Fruit fly (Drosophila melanogaster): ENCODE measurements around the gene Reps.

The Reps gene

DNA sequence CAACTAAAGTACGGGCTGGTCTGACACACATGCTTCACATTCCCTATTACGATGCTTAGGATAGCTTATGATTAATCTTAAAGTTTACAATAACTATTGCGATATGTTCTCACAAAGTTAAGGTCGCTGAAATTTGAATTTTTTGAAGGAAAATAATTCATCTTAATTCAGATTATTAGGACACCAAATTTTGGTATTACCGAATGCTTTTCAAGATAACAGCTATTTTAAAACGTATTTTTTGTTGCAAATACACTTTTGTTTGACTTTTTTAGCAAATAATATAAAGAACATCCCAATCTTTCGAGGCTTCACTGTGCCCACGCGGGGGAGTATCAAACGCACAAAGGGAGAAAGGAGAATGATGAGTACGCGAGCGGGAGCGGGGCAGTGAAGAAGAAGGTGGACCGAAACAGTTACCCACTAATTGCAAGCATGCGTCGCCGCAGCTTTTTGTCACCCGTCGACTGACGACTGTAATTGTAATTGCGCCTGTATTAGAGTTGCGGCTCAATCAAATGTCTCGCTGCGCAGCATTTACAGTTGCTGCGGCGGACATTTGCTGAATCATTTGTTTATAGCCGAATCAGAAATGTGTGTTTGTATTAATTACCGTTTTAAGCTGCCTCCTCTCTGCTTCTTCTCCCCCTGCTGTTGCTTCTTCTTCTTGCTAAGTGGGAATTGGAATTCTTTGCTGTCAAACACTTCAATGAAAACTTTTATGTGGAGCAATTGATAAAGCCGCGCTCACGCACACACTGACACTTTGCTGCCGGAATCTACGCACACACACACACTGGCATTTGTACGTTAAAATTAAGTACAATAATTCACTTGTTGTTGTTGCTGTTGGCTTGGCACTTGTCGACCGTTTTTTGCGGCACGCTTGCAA is 40.3 kb downstream of the Reps start (continued):
- TF ChIP-seq CG33557 (GFP tag; optimal IDR thresholded peaks at IDR 0.05) = no peak
- TF ChIP-seq CG4424 (GFP tag; optimal IDR thresholded peaks at IDR 0.05) = no peak
- no peak for TF ChIP-seq CG18476 (GFP tag; optimal IDR thresholded peaks at IDR 0.05)
- TF ChIP-seq CG8388 (GFP tag; optimal IDR thresholded peaks at IDR 0.05) = no peak
- TF ChIP-seq tgo (GFP tag; IDR thresholded peaks at IDR 0.05) = no peak
- no peak for TF ChIP-seq Doc2 (GFP tag; IDR thresholded peaks at IDR 0.05)
- no peak for TF ChIP-seq CG32767 (GFP tag; IDR thresholded peaks at IDR 0.05)
- no peak for TF ChIP-seq nau (GFP tag; optimal IDR thresholded peaks at IDR 0.05)
- 0 out of 3 replicates have a peak, but pooled peaks have one; percentile 28 for TF ChIP-seq H15 (GFP tag; IDR thresholded peaks at IDR 0.05)
- no peak for TF ChIP-seq CG14965 (GFP tag; optimal IDR thresholded peaks at IDR 0.05; ENCODE audit: borderline replicate concordance)
- no peak for TF ChIP-seq CG17359 (tag; optimal IDR thresholded peaks at IDR 0.05)
- TF ChIP-seq grn (GFP tag; optimal IDR thresholded peaks at IDR 0.05) = no peak
- no peak for TF ChIP-seq Hr78 (GFP tag; optimal IDR thresholded peaks at IDR 0.05)
- no peak for TF ChIP-seq Neu2 (GFP tag; optimal IDR thresholded peaks at IDR 0.05; ENCODE audit: borderline replicate concordance)
- no peak for TF ChIP-seq CG10209 (GFP tag; optimal IDR thresholded peaks at IDR 0.05)
- no peak for TF ChIP-seq ERR (GFP tag; optimal IDR thresholded peaks at IDR 0.05)
- no peak for TF ChIP-seq CG12659 (GFP tag; optimal IDR thresholded peaks at IDR 0.05)
- TF ChIP-seq CG3281 (GFP tag; optimal IDR thresholded peaks at IDR 0.05) = peak; percentile 34
- no peak for TF ChIP-seq Oaz (GFP tag; IDR thresholded peaks at IDR 0.05)
- no peak for TF ChIP-seq Taf1 (GFP tag; IDR thresholded peaks at IDR 0.05)
- TF ChIP-seq CG1603 (tag; optimal IDR thresholded peaks at IDR 0.05) = no peak
- TF ChIP-seq lov (optimal IDR thresholded peaks at IDR 0.05) = no peak
- TF ChIP-seq lov (GFP tag; IDR thresholded peaks at IDR 0.05) = no peak
- no peak for TF ChIP-seq CG17612 (GFP tag; IDR thresholded peaks at IDR 0.05)
- no peak for TF ChIP-seq CG11093 (GFP tag; IDR thresholded peaks at IDR 0.05)
- no peak for TF ChIP-seq vfl (GFP tag; optimal IDR thresholded peaks at IDR 0.05)
- TF ChIP-seq MBD-R2 (GFP tag; IDR thresholded peaks at IDR 0.05) = no peak
- TF ChIP-seq ato (GFP tag; IDR thresholded peaks at IDR 0.05; ENCODE audit: partially characterized antibody) = no peak
- TF ChIP-seq CG10959 (GFP tag; IDR thresholded peaks at IDR 0.05) = no peak
- TF ChIP-seq sr (GFP tag; IDR thresholded peaks at IDR 0.05) = no peak
- TF ChIP-seq so (GFP tag; IDR thresholded peaks at IDR 0.05) = no peak
- no peak for TF ChIP-seq CG1529 (GFP tag; optimal IDR thresholded peaks at IDR 0.05)
- no peak for TF ChIP-seq Elba2 (GFP tag; optimal IDR thresholded peaks at IDR 0.05)
- TF ChIP-seq Mad (GFP tag; optimal IDR thresholded peaks at IDR 0.05) = no peak
- no peak for TF ChIP-seq CG4707 (GFP tag; optimal IDR thresholded peaks at IDR 0.05)
- TF ChIP-seq Mes4 (GFP tag; optimal IDR thresholded peaks at IDR 0.05) = no peak
- no peak for TF ChIP-seq Eip74EF (GFP tag; optimal IDR thresholded peaks at IDR 0.05)
- no peak for TF ChIP-seq HHEX (GFP tag; optimal IDR thresholded peaks at IDR 0.05)
- TF ChIP-seq hb (GFP tag; IDR thresholded peaks at IDR 0.05; ENCODE audit: partially characterized antibody) = no peak
- no peak for TF ChIP-seq NFAT (GFP tag; IDR thresholded peaks at IDR 0.05)
- no peak for TF ChIP-seq eyg (GFP tag; optimal IDR thresholded peaks at IDR 0.05)
- no peak for TF ChIP-seq run (tag; optimal IDR thresholded peaks at IDR 0.05)
- no peak for TF ChIP-seq CG6791 (GFP tag; IDR thresholded peaks at IDR 0.05; ENCODE audit: partially characterized antibody)
- no peak for TF ChIP-seq CG8359 (GFP tag; optimal IDR thresholded peaks at IDR 0.05; ENCODE audit: borderline replicate concordance)
- no peak for TF ChIP-seq Atf6 (GFP tag; IDR thresholded peaks at IDR 0.05)
- no peak for TF ChIP-seq CG7963 (GFP tag; IDR thresholded peaks at IDR 0.05; ENCODE audit: partially characterized antibody)
- no peak for TF ChIP-seq prd (optimal IDR thresholded peaks at IDR 0.05)
- TF ChIP-seq prd (GFP tag; IDR thresholded peaks at IDR 0.05) = 0 out of 3 replicates have a peak, but pooled peaks have one; percentile 33
- TF ChIP-seq CG17385 (GFP tag; optimal IDR thresholded peaks at IDR 0.05) = peak; percentile 71

Data from whole organism, embryonic.